Fruit fly (Drosophila melanogaster): ENCODE data around the gene Hs2st.

Gene Hs2st

DNA sequence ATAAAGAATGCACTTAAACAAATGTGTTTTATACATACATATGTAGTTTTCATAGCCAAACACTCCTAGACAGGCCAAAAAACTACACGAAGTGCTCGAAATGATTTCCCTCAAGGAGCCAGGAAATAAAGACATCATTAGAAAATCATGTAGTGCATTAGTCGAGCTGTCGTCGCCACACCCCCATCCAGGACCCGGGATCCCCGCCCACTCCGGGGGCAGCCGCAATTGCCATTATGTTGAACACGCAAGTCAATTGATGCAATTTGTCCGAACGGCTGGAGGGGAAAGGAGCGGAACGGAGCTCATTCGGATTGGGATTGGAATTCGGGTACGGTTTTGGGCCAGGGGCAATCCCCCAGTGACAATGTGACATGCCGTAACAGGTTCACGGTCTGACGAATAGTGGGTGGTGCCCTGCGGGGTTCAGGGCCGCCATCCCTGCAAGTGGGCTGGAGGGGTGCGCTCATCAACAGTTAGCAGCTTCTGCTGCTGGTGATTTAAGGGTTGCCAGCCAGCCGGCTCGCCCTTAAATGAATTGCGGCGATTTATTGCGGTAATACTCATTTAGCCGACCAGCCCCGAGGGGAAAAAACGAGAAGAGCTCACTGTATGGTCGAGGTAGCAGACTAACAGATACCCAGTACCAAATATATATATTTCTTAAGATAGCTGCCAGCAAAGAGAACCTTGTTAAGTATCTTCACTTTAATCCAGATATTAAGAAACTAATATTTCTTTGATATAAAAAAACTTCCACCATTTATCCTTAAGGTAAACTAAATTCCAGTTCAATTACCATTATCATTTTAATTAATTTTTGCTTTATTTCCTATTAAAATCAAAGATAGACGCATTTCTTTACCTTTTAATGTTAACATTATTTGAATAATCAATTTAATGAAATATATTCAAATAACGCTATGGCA lies 36.1 kb upstream of the Hs2st start:
- TF ChIP-seq CG14711 (tag; optimal IDR thresholded peaks at IDR 0.05) (no peak), cic (GFP tag; optimal IDR thresholded peaks at IDR 0.05) (no peak), CG5204 (GFP tag; optimal IDR thresholded peaks at IDR 0.05) (no peak), CG12768 (GFP tag; optimal IDR thresholded peaks at IDR 0.05) (no peak)

DNA sequence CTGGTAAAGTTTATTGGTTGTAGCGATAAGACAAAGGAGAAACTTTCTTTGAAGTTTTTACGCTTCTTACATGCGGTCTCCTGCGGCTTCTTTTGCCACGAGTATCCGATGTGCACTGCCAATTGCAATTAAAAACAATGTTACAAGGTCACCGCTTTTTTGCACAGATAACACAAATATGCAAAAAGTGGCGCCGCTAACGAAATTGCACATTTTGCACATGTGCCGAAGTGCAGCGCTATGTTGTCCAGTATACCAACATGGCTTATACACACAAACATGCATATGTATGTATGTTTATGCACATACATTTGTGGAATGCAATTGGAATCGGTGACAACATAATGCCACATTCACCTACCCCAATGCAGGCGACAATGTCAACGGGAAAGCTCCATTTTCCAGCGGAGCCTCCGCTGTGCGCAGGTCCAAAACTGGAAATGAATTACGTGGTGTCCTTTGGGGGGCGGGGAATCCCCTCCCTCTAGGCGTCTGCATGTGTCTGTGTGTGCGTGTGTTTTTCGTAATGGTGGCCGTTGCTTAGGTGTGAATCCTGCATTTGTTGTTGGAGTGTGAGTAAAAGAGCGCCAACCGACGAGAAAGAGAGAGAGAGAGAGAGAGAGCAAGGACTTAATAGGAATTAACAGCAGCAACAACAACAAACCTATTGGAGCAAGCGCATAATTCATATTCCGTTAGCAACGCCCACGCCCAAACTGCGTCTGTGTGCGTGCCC lies 34.9 kb upstream of the Hs2st start:
- no peak for TF ChIP-seq CG11617 (GFP tag; optimal IDR thresholded peaks at IDR 0.05)
- no peak for TF ChIP-seq toe (GFP tag; optimal IDR thresholded peaks at IDR 0.05)
- TF ChIP-seq cnc (optimal IDR thresholded peaks at IDR 0.05): no peak
- TF ChIP-seq pad (GFP tag; optimal IDR thresholded peaks at IDR 0.05): peak; percentile 74
- TF ChIP-seq CG14711 (tag; optimal IDR thresholded peaks at IDR 0.05): no peak
- peak; percentile 98 for TF ChIP-seq tj (GFP tag; optimal IDR thresholded peaks at IDR 0.05)
- TF ChIP-seq CG7101 (tag; optimal IDR thresholded peaks at IDR 0.05): no peak

dm6 chr2L:19473397-19474009 lies 29.0 kb upstream of the Hs2st start:
- TF ChIP-seq Crg-1 (GFP tag; optimal IDR thresholded peaks at IDR 0.05) (no peak), ovo (GFP tag; optimal IDR thresholded peaks at IDR 0.05) (no peak), tj (GFP tag; optimal IDR thresholded peaks at IDR 0.05) (peak; percentile 100), kay (GFP tag; ENCODE audit: borderline replicate concordance) (peak; percentile 41), Mnt (GFP tag; optimal IDR thresholded peaks at IDR 0.05) (peak; percentile 7), CG12768 (GFP tag; optimal IDR thresholded peaks at IDR 0.05) (no peak)

dm6 chr2L:19472256-19472655 lies 27.7 kb upstream of the Hs2st start:
- TF ChIP-seq CG11617 (GFP tag; optimal IDR thresholded peaks at IDR 0.05) (no peak), tj (GFP tag; optimal IDR thresholded peaks at IDR 0.05) (peak; percentile 100), cic (GFP tag; optimal IDR thresholded peaks at IDR 0.05) (no peak)

dm6 chr2L:19469751-19470150 lies 25.2 kb upstream of the Hs2st start:
- no peak for TF ChIP-seq Clk (GFP tag; optimal IDR thresholded peaks at IDR 0.05)
- TF ChIP-seq CG33017 (tag; optimal IDR thresholded peaks at IDR 0.05): no peak
- TF ChIP-seq Crg-1 (GFP tag; optimal IDR thresholded peaks at IDR 0.05): no peak
- no peak for TF ChIP-seq kay (GFP tag; ENCODE audit: borderline replicate concordance)
- TF ChIP-seq Mnt (GFP tag; optimal IDR thresholded peaks at IDR 0.05): no peak
- TF ChIP-seq Hr96 (GFP tag; optimal IDR thresholded peaks at IDR 0.05): no peak
- TF ChIP-seq CG11617 (GFP tag; optimal IDR thresholded peaks at IDR 0.05): no peak
- TF ChIP-seq CG5204 (GFP tag; optimal IDR thresholded peaks at IDR 0.05): no peak
- TF ChIP-seq CG1620 (GFP tag; optimal IDR thresholded peaks at IDR 0.05): no peak
- TF ChIP-seq CG7045 (GFP tag; optimal IDR thresholded peaks at IDR 0.05): no peak
- no peak for TF ChIP-seq CG12768 (GFP tag; optimal IDR thresholded peaks at IDR 0.05)
- TF ChIP-seq toe (GFP tag; optimal IDR thresholded peaks at IDR 0.05): no peak

- no peak for TF ChIP-seq CG1620 (GFP tag; optimal IDR thresholded peaks at IDR 0.05)
- no peak for TF ChIP-seq bab1 (GFP tag; optimal IDR thresholded peaks at IDR 0.05)
- no peak for TF ChIP-seq tj (GFP tag; optimal IDR thresholded peaks at IDR 0.05)
- no peak for TF ChIP-seq Mnt (GFP tag; optimal IDR thresholded peaks at IDR 0.05)
- TF ChIP-seq CG14711 (tag; optimal IDR thresholded peaks at IDR 0.05): no peak
- TF ChIP-seq cic (GFP tag; optimal IDR thresholded peaks at IDR 0.05): no peak
- no peak for TF ChIP-seq CG7045 (GFP tag; optimal IDR thresholded peaks at IDR 0.05)
- no peak for TF ChIP-seq CG33017 (tag; optimal IDR thresholded peaks at IDR 0.05)
- TF ChIP-seq cnc (optimal IDR thresholded peaks at IDR 0.05): no peak
- no peak for TF ChIP-seq CG5204 (GFP tag; optimal IDR thresholded peaks at IDR 0.05)
These were observed 24.5 kb upstream of the Hs2st start for dm6 chr2L:19469090-19469489.

DNA sequence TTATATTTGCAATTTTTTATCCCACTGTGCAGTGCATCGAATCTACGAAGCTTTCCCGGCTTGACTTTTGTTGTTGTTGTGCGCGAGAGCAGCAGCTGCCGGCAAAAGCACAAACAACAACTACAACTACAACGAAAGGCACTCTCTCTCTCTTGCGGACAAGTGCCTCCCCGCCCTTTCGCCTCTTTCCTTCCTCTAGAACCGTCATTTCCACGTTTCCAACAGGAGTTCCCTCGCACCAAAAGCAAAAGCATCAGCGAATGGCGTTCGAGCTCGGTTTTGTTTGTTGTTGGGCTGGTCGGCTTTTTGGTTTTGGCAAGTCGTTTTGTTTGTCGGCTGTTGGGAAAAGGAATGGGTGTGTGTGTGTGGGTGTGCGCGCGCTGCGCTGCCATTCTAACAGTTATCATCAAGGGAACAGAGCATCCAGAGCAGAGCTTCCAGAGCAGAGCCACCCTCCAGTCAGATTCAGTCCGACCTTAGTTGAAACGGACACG lies 19.3 kb upstream of the Hs2st start, which contains the start of gene tj:
TSS of gene tj (plus strand) at position 444 of the 494 bp plus-strand sequence.
- TF ChIP-seq pad (GFP tag; optimal IDR thresholded peaks at IDR 0.05) (peak; percentile 58), CG1620 (GFP tag; optimal IDR thresholded peaks at IDR 0.05) (no peak), ovo (GFP tag; optimal IDR thresholded peaks at IDR 0.05) (no peak), tj (GFP tag; optimal IDR thresholded peaks at IDR 0.05) (peak; percentile 87)

Data from whole organism, adult.